Fruit fly (Drosophila melanogaster): ENCODE measurements around the gene Larp4B.
A peak's percentile ranks its signal among the peaks of the same experiment; 100 is the strongest.

Larp4B gene

DNA sequence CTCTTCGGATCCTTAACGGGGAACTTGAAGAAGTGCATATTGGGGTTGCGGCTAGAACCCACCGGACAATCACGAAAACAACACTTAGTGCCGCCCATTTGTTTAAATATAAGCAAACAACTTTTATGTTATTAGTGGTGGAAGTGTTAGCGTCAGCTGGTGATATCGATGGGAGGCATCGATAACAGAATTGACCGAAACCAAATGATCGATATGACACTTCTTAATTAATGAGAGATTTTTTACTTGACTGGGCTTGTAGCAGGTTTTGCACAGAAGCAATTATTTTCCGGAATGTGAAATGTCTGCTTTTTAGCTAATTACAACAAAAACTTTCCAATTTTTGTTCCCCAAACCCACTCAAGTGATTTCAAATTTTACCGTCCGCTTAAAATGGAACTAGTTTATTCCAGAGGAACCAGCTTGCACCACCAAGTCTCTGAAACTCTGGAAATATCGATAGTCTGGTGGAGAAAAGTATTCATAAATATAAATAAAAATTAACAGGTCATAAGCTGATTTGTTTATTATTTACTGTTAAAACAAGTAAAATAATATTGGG, 32.2 kb upstream of the Larp4B start, which contains the start of gene CG14965 (continued):
- peak; percentile 86 for TF ChIP-seq hbn (GFP tag; IDR thresholded peaks at IDR 0.05; ENCODE audit: partially characterized antibody)
- TF ChIP-seq CG8765 (GFP tag; IDR thresholded peaks at IDR 0.05) = no peak
- no peak for TF ChIP-seq abd-A (tag; optimal IDR thresholded peaks at IDR 0.05)
- TF ChIP-seq CG31365 (tag; optimal IDR thresholded peaks at IDR 0.05) = no peak
- TF ChIP-seq CG12769 (tag; optimal IDR thresholded peaks at IDR 0.05) = no peak
- TF ChIP-seq CG14860 (GFP tag; IDR thresholded peaks at IDR 0.05; ENCODE audit: partially characterized antibody) = peak; percentile 87
- peak; percentile 99 for TF ChIP-seq CG15514 (GFP tag; optimal IDR thresholded peaks at IDR 0.05)
- TF ChIP-seq CG31388 (GFP tag; optimal IDR thresholded peaks at IDR 0.05) = no peak
- TF ChIP-seq CG16813 (GFP tag; IDR thresholded peaks at IDR 0.05; ENCODE audit: partially characterized antibody) = peak; percentile 90
- peak; percentile 90 for TF ChIP-seq nerfin-2 (GFP tag; IDR thresholded peaks at IDR 0.05; ENCODE audit: partially characterized antibody)
- TF ChIP-seq fd3F (GFP tag; optimal IDR thresholded peaks at IDR 0.05) = no peak
- TF ChIP-seq CG34224 (GFP tag; IDR thresholded peaks at IDR 0.05; ENCODE audit: partially characterized antibody) = peak; percentile 84
- TF ChIP-seq CG2116 (GFP tag; optimal IDR thresholded peaks at IDR 0.05) = peak; percentile 80
- TF ChIP-seq Hand (GFP tag; optimal IDR thresholded peaks at IDR 0.05) = no peak
- TF ChIP-seq Dref (GFP tag; IDR thresholded peaks at IDR 0.05) = peak; percentile 84
- no peak for TF ChIP-seq Six4 (GFP tag; optimal IDR thresholded peaks at IDR 0.05)
- no peak for TF ChIP-seq cato (GFP tag; optimal IDR thresholded peaks at IDR 0.05; ENCODE audit: borderline replicate concordance)
- peak; percentile 94 for TF ChIP-seq Myb (GFP tag; optimal IDR thresholded peaks at IDR 0.05)
- TF ChIP-seq BEAF-32 (GFP tag; optimal IDR thresholded peaks at IDR 0.05) = peak; percentile 95
- TF ChIP-seq CG10565 (GFP tag; optimal IDR thresholded peaks at IDR 0.05) = no peak
- peak; percentile 72 for TF ChIP-seq CG7963 (GFP tag; IDR thresholded peaks at IDR 0.05; ENCODE audit: partially characterized antibody)
- no peak for TF ChIP-seq CG33557 (GFP tag; optimal IDR thresholded peaks at IDR 0.05)
- TF ChIP-seq crp (GFP tag; optimal IDR thresholded peaks at IDR 0.05) = peak in 1 of 2 experiments; percentile 81
- peak; percentile 30; the same call in 1 of the 2 replicates for TF ChIP-seq CG6272 (GFP tag; IDR thresholded peaks at IDR 0.05)
- TF ChIP-seq Scr (GFP tag; IDR thresholded peaks at IDR 0.05; ENCODE audit: partially characterized antibody) = peak; percentile 94
- TF ChIP-seq Hr78 (GFP tag; optimal IDR thresholded peaks at IDR 0.05) = no peak
- TF ChIP-seq Ets65A (GFP tag) = peak; percentile 73
- TF ChIP-seq Med (GFP tag) = peak; percentile 2
- no peak for TF ChIP-seq Ets97D (GFP tag; optimal IDR thresholded peaks at IDR 0.05)
- TF ChIP-seq Dll (GFP tag; IDR thresholded peaks at IDR 0.05; ENCODE audit: partially characterized antibody) = peak; percentile 97
- TF ChIP-seq inv (GFP tag; IDR thresholded peaks at IDR 0.05; ENCODE audit: partially characterized antibody) = peak; percentile 86
- peak; percentile 87 for TF ChIP-seq hb (GFP tag; IDR thresholded peaks at IDR 0.05; ENCODE audit: partially characterized antibody)
- TF ChIP-seq row (GFP tag; IDR thresholded peaks at IDR 0.05) = peak; percentile 50; the same call in 2 of the 3 replicates
- TF ChIP-seq amos (GFP tag; IDR thresholded peaks at IDR 0.05; ENCODE audit: partially characterized antibody) = peak; percentile 87
- peak; percentile 75; the same call in 2 of the 3 replicates for TF ChIP-seq mld (GFP tag; IDR thresholded peaks at IDR 0.05; ENCODE audit: partially characterized antibody)
- TF ChIP-seq dimm (GFP tag; IDR thresholded peaks at IDR 0.05) = no peak
- peak; percentile 27; the same call in 1 of the 2 replicates for TF ChIP-seq CG42726 (GFP tag; IDR thresholded peaks at IDR 0.05; ENCODE audit: partially characterized antibody)
- TF ChIP-seq CG9876 (GFP tag; optimal IDR thresholded peaks at IDR 0.05) = no peak
- TF ChIP-seq CG8281 (tag; optimal IDR thresholded peaks at IDR 0.05) = no peak
- no peak for TF ChIP-seq pum (GFP tag; optimal IDR thresholded peaks at IDR 0.05)
- TF ChIP-seq CG6654 (GFP tag; optimal IDR thresholded peaks at IDR 0.05) = no peak
- TF ChIP-seq CG6791 (GFP tag; IDR thresholded peaks at IDR 0.05; ENCODE audit: partially characterized antibody) = peak; percentile 86
- peak; percentile 79 for TF ChIP-seq CG15479 (GFP tag; optimal IDR thresholded peaks at IDR 0.05)
- TF ChIP-seq lilli (GFP tag; optimal IDR thresholded peaks at IDR 0.05) = no peak
- no peak for TF ChIP-seq CG3065 (GFP tag; optimal IDR thresholded peaks at IDR 0.05)
- no peak for TF ChIP-seq en (GFP tag; optimal IDR thresholded peaks at IDR 0.05)
- no peak for TF ChIP-seq HmgZ (tag; optimal IDR thresholded peaks at IDR 0.05)

All from whole organism, embryonic.